Worm (Caenorhabditis elegans) whole organism, early embryonic: ENCODE results near the gene W02F12.8.

Source experiments
- ama-1 ChIP-seq: fragments of 150-350 bp; optimal IDR thresholded peaks from 2 replicates; lab custom pipeline; 2014
- ets-7 ChIP-seq: sonication (generic microtip); optimal IDR thresholded peaks from 2 replicates; lab custom pipeline; 2016; ENCODE audit warnings: missing genotype, missing genetic modification characterization, missing compliant biosample characterization
- hmbx-1 ChIP-seq: sonication (generic microtip); optimal IDR thresholded peaks from 2 replicates; lab custom pipeline; 2016; ENCODE audit warnings: mild to moderate bottlenecking, missing genetic modification characterization, missing compliant biosample characterization
- scrt-1 ChIP-seq: fragments of 200-800 bp; sonication (Bioruptor generic); IDR thresholded peaks from 2 replicates; pipeline ENCODE4 v1.3.6; 2022; ENCODE audit warnings: missing genetic modification characterization, missing compliant biosample characterization
- tbx-37 ChIP-seq: fragments of 200-800 bp; sonication (Bioruptor generic); conservative IDR thresholded peaks from 2 replicates; pipeline ENCODE4 v1.3.6; 2022; ENCODE audit warnings: missing genetic modification reagents, missing genetic modification characterization, missing compliant biosample characterization

ce11 chrV:6676158-6676849, 18.3 kb downstream of the W02F12.8 start, which contains the start of gene cest-34:
- no peak for TF ChIP-seq ama-1 (lab: Kevin White, UChicago)
- no peak for TF ChIP-seq tbx-37 (GFP tag; lab: Robert Waterston, UW)
- no peak for TF ChIP-seq scrt-1 (GFP tag; lab: Robert Waterston, UW)
- TF ChIP-seq hmbx-1 (tag; lab: Kevin White, UChicago): no peak
- no peak for TF ChIP-seq ets-7 (tag; lab: Kevin White, UChicago)
